Worm (Caenorhabditis elegans): Measurements from ENCODE around the gene Y17G9B.2.
"Not testable (repeated sequence)": the region's sequence is repeated elsewhere in the genome, so short reads cannot be mapped to it uniquely, and the experiment has no call there.

Gene Y17G9B.2

DNA sequence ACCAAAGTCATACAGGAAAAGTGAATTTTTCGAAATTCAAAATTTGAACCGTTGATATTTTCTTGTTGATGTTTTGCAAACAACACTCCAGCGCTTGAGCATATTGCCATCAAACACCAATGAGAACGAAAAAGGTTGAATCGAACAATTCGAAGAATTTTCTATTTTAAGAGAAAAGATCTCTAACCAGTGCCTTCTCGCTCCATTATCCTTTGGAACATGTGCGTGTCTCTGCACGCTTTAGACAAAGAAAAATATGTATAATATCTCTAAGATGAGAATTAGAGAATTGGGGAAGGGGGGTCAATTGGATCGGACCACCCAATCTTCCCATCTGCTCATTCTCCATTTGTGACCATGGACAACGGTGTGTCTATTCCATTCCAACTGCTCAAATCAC, at the start of gene Y17G9B.2:
Y17G9B.2 (plus strand) TSS at position 301 of the 400 bp plus-strand sequence.
- TF ChIP-seq dao-5 (tag; optimal IDR thresholded peaks at IDR 0.05) (no peak), W03F9.2 (tag; optimal IDR thresholded peaks at IDR 0.05) (no peak), him-1 (tag; optimal IDR thresholded peaks at IDR 0.05) (no peak)

- TF ChIP-seq dao-5, him-1, W03F9.2 (tag; optimal IDR thresholded peaks at IDR 0.05): not testable (repeated sequence)
These were observed 48.2 kb upstream of the Y17G9B.2 start, which contains the start of gene miro-1 for ce11 chrIV:4715785-4716184. Gene miro-1, minus strand, starts transcription at chrIV:4715807.

- TF ChIP-seq him-1 (tag; optimal IDR thresholded peaks at IDR 0.05) = no peak
- no peak for TF ChIP-seq W03F9.2 (tag; optimal IDR thresholded peaks at IDR 0.05)
- TF ChIP-seq dao-5 (tag; optimal IDR thresholded peaks at IDR 0.05) = no peak
These were observed 40.3 kb upstream of the Y17G9B.2 start for ce11 chrIV:4723687-4724086.

ce11 chrIV:4724562-4724961, 39.4 kb upstream of the Y17G9B.2 start, which contains the start of gene K08F11.1:
Gene K08F11.1, plus strand, starts transcription at chrIV:4724862.
- no peak for TF ChIP-seq him-1 (tag; optimal IDR thresholded peaks at IDR 0.05)
- no peak for TF ChIP-seq dao-5 (tag; optimal IDR thresholded peaks at IDR 0.05)
- TF ChIP-seq W03F9.2 (tag; optimal IDR thresholded peaks at IDR 0.05) = no peak

DNA sequence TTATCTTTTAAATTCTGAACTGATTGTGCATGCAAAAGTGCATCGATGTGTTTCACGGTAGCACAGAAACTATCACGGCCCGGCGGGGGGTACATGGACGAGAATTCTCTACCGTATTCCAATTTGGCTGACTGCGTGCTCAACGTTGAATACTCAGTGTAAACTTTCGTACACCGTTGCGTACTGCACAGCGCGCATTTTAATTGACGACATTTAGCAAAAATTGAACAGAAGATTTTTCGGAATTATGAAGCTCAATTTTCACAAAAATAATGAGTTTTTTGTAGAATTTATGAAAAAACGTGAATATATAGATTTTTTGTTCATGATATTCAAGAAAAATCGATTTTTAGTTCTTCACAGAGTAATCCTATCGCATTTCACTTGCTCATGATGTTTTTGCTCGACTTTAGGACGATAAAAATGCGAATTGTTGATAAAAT, 38.4 kb upstream of the Y17G9B.2 start:
- TF ChIP-seq dao-5 (tag; optimal IDR thresholded peaks at IDR 0.05) (peak; percentile 1), him-1 (tag; optimal IDR thresholded peaks at IDR 0.05) (peak; percentile 88)

- peak; percentile 73 for TF ChIP-seq him-1 (tag; optimal IDR thresholded peaks at IDR 0.05)
- TF ChIP-seq W03F9.2 (tag; optimal IDR thresholded peaks at IDR 0.05) = peak; percentile 37
These were observed 36.0 kb upstream of the Y17G9B.2 start for ce11 chrIV:4727935-4728334.

ce11 chrIV:4737258-4737657, 26.7 kb upstream of the Y17G9B.2 start, which contains the start of gene fbxb-78:
Gene fbxb-78, plus strand, starts transcription at chrIV:4737558.
- TF ChIP-seq W03F9.2 (tag; optimal IDR thresholded peaks at IDR 0.05) (no peak), him-1 (tag; optimal IDR thresholded peaks at IDR 0.05) (no peak), dao-5 (tag; optimal IDR thresholded peaks at IDR 0.05) (no peak)

DNA sequence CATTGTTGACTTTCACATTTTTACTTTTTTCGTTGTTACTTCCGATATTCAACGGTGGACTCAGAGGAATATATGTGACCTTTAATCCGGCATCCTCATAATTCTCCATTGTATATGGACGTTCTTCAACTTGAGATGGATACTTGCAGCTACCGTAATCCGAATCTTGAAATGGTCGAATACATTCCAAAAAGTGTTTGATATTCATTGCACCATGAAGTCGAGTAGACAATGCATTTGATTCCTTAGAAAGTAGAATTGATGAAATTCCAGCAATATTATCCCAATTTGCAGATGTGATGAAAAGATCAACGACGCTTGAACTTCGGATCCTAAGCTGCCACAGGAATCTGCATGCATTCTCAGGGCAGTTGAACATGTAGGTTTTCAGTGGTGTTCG, 21.5 kb upstream of the Y17G9B.2 start:
- TF ChIP-seq dao-5 (tag; optimal IDR thresholded peaks at IDR 0.05) = no peak
- TF ChIP-seq W03F9.2 (tag; optimal IDR thresholded peaks at IDR 0.05) = no peak
- no peak for TF ChIP-seq him-1 (tag; optimal IDR thresholded peaks at IDR 0.05)

ce11 chrIV:4744167-4744566, 19.8 kb upstream of the Y17G9B.2 start, which contains the start of gene hoe-1:
Gene hoe-1, minus strand, starts transcription at chrIV:4744267.
- TF ChIP-seq dao-5 (tag; optimal IDR thresholded peaks at IDR 0.05) (no peak), W03F9.2 (tag; optimal IDR thresholded peaks at IDR 0.05) (no peak), him-1 (tag; optimal IDR thresholded peaks at IDR 0.05) (no peak)

DNA sequence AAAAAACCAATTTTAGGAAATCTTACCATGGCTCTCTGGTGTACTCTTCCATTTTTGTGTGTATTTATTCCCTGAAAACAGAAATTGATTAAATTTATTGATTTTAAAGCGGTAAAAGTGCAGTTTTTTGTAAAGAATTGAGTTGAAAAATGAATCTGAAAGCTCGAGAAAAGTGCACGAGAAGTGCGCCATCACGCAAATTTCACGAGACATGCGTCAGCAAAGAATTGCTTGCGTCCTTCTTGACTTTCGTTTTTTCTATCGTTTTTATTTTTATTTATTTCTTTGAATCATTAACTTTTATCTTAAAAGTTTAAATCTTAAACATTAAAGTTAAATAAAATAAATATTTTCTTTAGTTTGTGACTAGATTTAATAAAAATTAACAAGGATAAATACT, 18.5 kb upstream of the Y17G9B.2 start, which contains the start of gene timm-17B.1:
timm-17B.1 (minus strand) TSS at position 71 of the 400 bp plus-strand sequence.
- TF ChIP-seq dao-5 (tag; optimal IDR thresholded peaks at IDR 0.05) = no peak
- peak; percentile 96 for TF ChIP-seq W03F9.2 (tag; optimal IDR thresholded peaks at IDR 0.05)
- peak; percentile 10 for TF ChIP-seq him-1 (tag; optimal IDR thresholded peaks at IDR 0.05)

DNA sequence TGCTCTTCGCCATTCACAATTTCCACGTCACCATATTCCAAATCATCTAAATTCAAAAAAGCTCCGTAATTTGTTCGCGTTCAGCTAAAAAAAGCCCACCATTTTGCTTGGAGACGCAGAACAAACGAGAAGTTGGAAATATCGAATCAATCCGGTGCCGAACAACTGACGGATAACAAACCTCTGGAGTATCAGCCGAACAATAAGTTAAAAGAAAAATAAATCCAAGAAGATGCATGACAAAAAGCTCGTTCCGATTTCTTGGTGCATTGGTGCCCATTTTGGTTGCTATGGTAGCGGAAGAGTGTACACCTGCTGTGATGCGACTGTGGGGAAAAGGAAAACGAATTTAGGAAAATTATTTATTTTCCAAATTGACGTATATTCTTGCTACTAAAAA, 16.4 kb upstream of the Y17G9B.2 start, which contains the start of gene tctn-1:
tctn-1 (minus strand) TSS at position 280 of the 400 bp plus-strand sequence.
- TF ChIP-seq W03F9.2 (tag; optimal IDR thresholded peaks at IDR 0.05) (no peak), dao-5 (tag; optimal IDR thresholded peaks at IDR 0.05) (no peak), him-1 (tag; optimal IDR thresholded peaks at IDR 0.05) (no peak)

DNA sequence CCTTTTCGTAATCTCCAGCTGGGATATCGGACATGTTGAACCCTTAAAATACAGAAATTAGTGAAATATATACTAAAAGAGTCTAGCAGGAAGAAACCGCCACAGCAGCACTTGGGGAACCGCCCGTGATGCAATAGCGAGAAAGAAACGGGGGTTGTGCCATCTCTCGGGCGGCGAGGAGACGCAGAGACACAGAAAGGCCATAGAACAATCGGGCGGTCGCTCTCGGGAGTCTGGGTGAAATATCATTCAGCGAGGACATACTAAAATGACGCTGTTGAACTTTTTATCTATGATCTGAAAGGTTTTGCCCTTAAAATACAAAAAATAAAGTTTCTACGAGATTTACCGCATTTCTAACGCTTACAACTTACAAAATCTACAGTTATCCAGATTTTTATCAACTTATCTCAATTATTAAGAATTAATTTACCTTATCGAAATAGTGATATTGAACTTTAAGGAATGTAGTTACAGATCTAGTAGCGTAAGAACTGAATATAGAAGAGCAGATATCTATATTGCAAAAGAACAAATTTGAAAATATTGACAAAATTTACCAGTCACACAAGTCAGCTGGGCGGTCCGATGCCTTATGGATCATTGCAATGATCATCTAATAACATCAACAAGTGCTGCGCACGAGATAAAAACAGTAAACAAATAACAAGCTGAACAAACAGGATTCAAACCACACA, 15.4 kb upstream of the Y17G9B.2 start, which contains the start of gene cyc-2.1:
cyc-2.1 (minus strand) TSS at position 605 of the 698 bp plus-strand sequence.
- TF ChIP-seq him-1 (tag; optimal IDR thresholded peaks at IDR 0.05) (no peak), dao-5 (tag; optimal IDR thresholded peaks at IDR 0.05) (peak; percentile 17)

ce11 chrIV:4749155-4749554, 14.8 kb upstream of the Y17G9B.2 start:
- TF ChIP-seq dao-5 (tag; optimal IDR thresholded peaks at IDR 0.05) = no peak
- no peak for TF ChIP-seq him-1 (tag; optimal IDR thresholded peaks at IDR 0.05)
- no peak for TF ChIP-seq W03F9.2 (tag; optimal IDR thresholded peaks at IDR 0.05)

- peak; percentile 99 for TF ChIP-seq him-1 (tag; optimal IDR thresholded peaks at IDR 0.05)
- TF ChIP-seq W03F9.2 (tag; optimal IDR thresholded peaks at IDR 0.05) = peak; percentile 99
- TF ChIP-seq dao-5 (tag; optimal IDR thresholded peaks at IDR 0.05) = peak; percentile 82
These were observed 14.1 kb upstream of the Y17G9B.2 start, which contains the start of the genes rpl-20 and Y17G9B.5 for ce11 chrIV:4749728-4750278. Gene rpl-20, minus strand, starts transcription at chrIV:4749778. Gene Y17G9B.5, plus strand, starts transcription at chrIV:4750240.
